Fruit fly (Drosophila melanogaster) whole organism, embryonic: ENCODE measurements around the gene janB.
A peak's percentile ranks its signal among the peaks of the same experiment; 100 is the strongest.

Experiments
- Atf6 ChIP-seq: fragments of 200-800 bp; sonication (Bioruptor generic); IDR thresholded peaks from 2 replicates; pipeline ENCODE4 v1.3.6; 2022; ENCODE audit warnings: missing biosample characterization, missing genetic modification characterization
- Bdp1 ChIP-seq: fragments of 200-800 bp; sonication (Bioruptor generic); optimal IDR thresholded peaks from 3 replicates; lab custom pipeline; 2016; ENCODE audit warnings: missing biosample characterization, missing genetic modification characterization
- Bgb ChIP-seq: fragments of 200-800 bp; sonication (Bioruptor generic); IDR thresholded peaks from 2 replicates; pipeline ENCODE4 v1.3.6; 2022; ENCODE audit warnings: missing biosample characterization, missing genetic modification characterization; ENCODE audit not compliant: partially characterized antibody
- Blimp-1 ChIP-seq: fragments of 200-800 bp; sonication (Bioruptor generic); optimal IDR thresholded peaks from 3 replicates; lab custom pipeline; 2018; ENCODE audit warnings: missing biosample characterization, missing genetic modification characterization, mild to moderate bottlenecking, moderate library complexity, missing genetic modification reagents
- CG11247 ChIP-seq: fragments of 200-800 bp; sonication (Bioruptor generic); IDR thresholded peaks from 2 replicates; pipeline ENCODE4 v1.3.6; 2022; ENCODE audit warnings: missing biosample characterization, missing genetic modification characterization
- CG13123 ChIP-seq: fragments of 200-800 bp; sonication (Bioruptor generic); optimal IDR thresholded peaks from 2 replicates; lab custom pipeline; 2016; ENCODE audit warnings: missing biosample characterization, missing genetic modification characterization
- CG13296 ChIP-seq: fragments of 200-800 bp; sonication (Bioruptor generic); optimal IDR thresholded peaks from 3 replicates; lab custom pipeline; 2018; ENCODE audit warnings: missing biosample characterization, mild to moderate bottlenecking, missing genetic modification characterization
- CG14667 ChIP-seq: fragments of 200-800 bp; sonication (Bioruptor generic); IDR thresholded peaks from 2 replicates; pipeline ENCODE4 v1.3.6; 2022; ENCODE audit warnings: missing biosample characterization, missing genetic modification characterization
- CG1647 ChIP-seq: fragments of 200-800 bp; sonication (Bioruptor generic); optimal IDR thresholded peaks from 3 replicates; lab custom pipeline; 2016; ENCODE audit warnings: missing biosample characterization, missing genetic modification characterization
- CG17829 ChIP-seq: fragments of 200-800 bp; optimal IDR thresholded peaks from 2 replicates; lab custom pipeline; 2019; ENCODE audit warnings: missing biosample characterization, mild to moderate bottlenecking, missing genetic modification characterization, moderate library complexity
- CG32767 ChIP-seq: fragments of 200-800 bp; sonication (Bioruptor generic); IDR thresholded peaks from 2 replicates; pipeline ENCODE4 v1.3.6; 2022; ENCODE audit warnings: missing biosample characterization, missing genetic modification characterization
- CG42726 ChIP-seq: fragments of 200-800 bp; sonication (Bioruptor generic); IDR thresholded peaks from 2 replicates; pipeline ENCODE4 v1.3.6; 2022; ENCODE audit warnings: missing biosample characterization, missing genetic modification characterization; ENCODE audit not compliant: partially characterized antibody
- CG6175 ChIP-seq: fragments of 200-800 bp; sonication (Bioruptor generic); IDR thresholded peaks from 3 replicates; pipeline ENCODE4 v1.3.6; 2022; ENCODE audit warnings: missing biosample characterization, missing genetic modification characterization
- CG6689 ChIP-seq: fragments of 200-800 bp; sonication (Bioruptor generic); IDR thresholded peaks from 2 replicates; pipeline ENCODE4 v1.3.6; 2022; ENCODE audit warnings: missing biosample characterization, missing genetic modification characterization
- CG6765 ChIP-seq: fragments of 200-800 bp; sonication (Bioruptor generic); optimal IDR thresholded peaks from 3 replicates; lab custom pipeline; 2017; ENCODE audit warnings: missing biosample characterization, mild to moderate bottlenecking, missing genetic modification characterization
- CG7786 ChIP-seq: fragments of 200-800 bp; sonication (Bioruptor generic); optimal IDR thresholded peaks from 2 replicates; lab custom pipeline; 2016; ENCODE audit warnings: missing biosample characterization, missing genetic modification characterization
- CG8089 ChIP-seq: fragments of 200-800 bp; sonication (Bioruptor generic); optimal IDR thresholded peaks from 3 replicates; lab custom pipeline; 2016; ENCODE audit warnings: missing biosample characterization, missing genetic modification characterization
- CG8290 ChIP-seq, 3 experiments: fragments of 200-800 bp; sonication (Bioruptor generic); optimal IDR thresholded peaks; 2 replicates each; lab custom pipeline; 2016 to 2019; ENCODE audit warnings: missing biosample characterization in 3 of 3, missing genetic modification characterization in 3 of 3, mild to moderate bottlenecking in 2 of 3, moderate library complexity in 1 of 3
- CHES-1-like ChIP-seq: fragments of 200-800 bp; sonication (Bioruptor generic); optimal IDR thresholded peaks from 2 replicates; lab custom pipeline; 2016; ENCODE audit warnings: missing biosample characterization, missing genetic modification characterization
- CTCF ChIP-seq: fragments of 200-800 bp; sonication (Bioruptor generic); optimal IDR thresholded peaks from 2 replicates; lab custom pipeline; 2017; ENCODE audit warnings: missing biosample characterization, mild to moderate bottlenecking, missing genetic modification characterization, moderate library complexity
- Deaf1 ChIP-seq: fragments of 200-800 bp; optimal IDR thresholded peaks from 3 replicates; lab custom pipeline; 2019; ENCODE audit warnings: missing biosample characterization, mild to moderate bottlenecking, missing genetic modification characterization, moderate library complexity
- Dfd ChIP-seq, 2 experiments: fragments of >200 bp; optimal IDR thresholded peaks; 2 replicates each; lab custom pipeline; 2017; ENCODE audit warnings: missing biosample characterization in 2 of 2, missing genetic modification characterization in 2 of 2
- Dp ChIP-seq: fragments of 200-800 bp; sonication (Bioruptor generic); optimal IDR thresholded peaks from 2 replicates; lab custom pipeline; 2018; ENCODE audit warnings: missing biosample characterization, mild to moderate bottlenecking, missing genetic modification characterization, moderate library complexity
- Fer3 ChIP-seq: fragments of 200-800 bp; sonication (Bioruptor generic); optimal IDR thresholded peaks from 2 replicates; lab custom pipeline; 2018; ENCODE audit warnings: missing biosample characterization, mild to moderate bottlenecking, missing genetic modification characterization, moderate library complexity
- Gsc ChIP-seq: fragments of 200-800 bp; sonication (Bioruptor generic); IDR thresholded peaks from 2 replicates; pipeline ENCODE4 v1.3.6; 2022; ENCODE audit warnings: missing biosample characterization, missing genetic modification characterization
- H15 ChIP-seq: fragments of 200-800 bp; sonication (Bioruptor generic); IDR thresholded peaks from 3 replicates; pipeline ENCODE4 v1.3.6; 2022; ENCODE audit warnings: missing biosample characterization, missing genetic modification characterization
- HLH3B ChIP-seq: fragments of 200-800 bp; sonication (Bioruptor generic); IDR thresholded peaks from 2 replicates; pipeline ENCODE4 v1.3.6; 2022; ENCODE audit warnings: missing biosample characterization, missing genetic modification characterization
- MESR4 ChIP-seq: fragments of 200-800 bp; sonication (Bioruptor generic); optimal IDR thresholded peaks from 2 replicates; lab custom pipeline; 2018; ENCODE audit warnings: missing biosample characterization, mild to moderate bottlenecking, missing genetic modification characterization, moderate library complexity
- Mes4 ChIP-seq: fragments of 200-800 bp; sonication (Bioruptor generic); optimal IDR thresholded peaks from 2 replicates; lab custom pipeline; 2016; ENCODE audit warnings: missing biosample characterization, missing genetic modification characterization
- NFAT ChIP-seq: fragments of 200-800 bp; sonication (Bioruptor generic); IDR thresholded peaks from 2 replicates; pipeline ENCODE4 v1.3.6; 2022; ENCODE audit warnings: missing biosample characterization, missing genetic modification characterization
- Nf-YB ChIP-seq: fragments of 200-800 bp; sonication (Bioruptor generic); optimal IDR thresholded peaks from 3 replicates; lab custom pipeline; 2019; ENCODE audit warnings: missing biosample characterization, mild to moderate bottlenecking, missing genetic modification characterization, moderate library complexity
- Sox100B ChIP-seq: fragments of 200-800 bp; sonication (Bioruptor generic); optimal IDR thresholded peaks from 3 replicates; lab custom pipeline; 2018; ENCODE audit warnings: missing biosample characterization, mild to moderate bottlenecking, missing genetic modification characterization
- Stat92E ChIP-seq, 3 experiments: fragments of >200 bp in 2 of 3; fragments of 200-800 bp in 1 of 3; sonication (Bioruptor generic) in 1 of 3; optimal IDR thresholded peaks; 2 replicates each; lab custom pipeline; 2017 to 2019; ENCODE audit warnings: missing biosample characterization in 3 of 3, missing genetic modification characterization in 3 of 3, mild to moderate bottlenecking in 1 of 3, moderate library complexity in 1 of 3
- ab ChIP-seq: fragments of 200-800 bp; sonication (Bioruptor generic); optimal IDR thresholded peaks from 2 replicates; lab custom pipeline; 2016; ENCODE audit warnings: missing biosample characterization, missing genetic modification characterization
- ap ChIP-seq: fragments of 200-800 bp; sonication (Bioruptor generic); IDR thresholded peaks from 2 replicates; pipeline ENCODE4 v1.3.6; 2022; ENCODE audit warnings: missing biosample characterization, missing genetic modification characterization
- ash1 ChIP-seq: fragments of 200-800 bp; sonication (Bioruptor generic); optimal IDR thresholded peaks from 2 replicates; lab custom pipeline; 2018; ENCODE audit warnings: missing biosample characterization, mild to moderate bottlenecking, missing genetic modification characterization
- bcd ChIP-seq: fragments of 200-800 bp; sonication (Bioruptor generic); optimal IDR thresholded peaks from 2 replicates; lab custom pipeline; 2017; ENCODE audit warnings: missing biosample characterization, mild to moderate bottlenecking, missing genetic modification characterization
- cato ChIP-seq: fragments of 200-800 bp; sonication (Bioruptor generic); optimal IDR thresholded peaks from 2 replicates; lab custom pipeline; 2016; ENCODE audit warnings: missing biosample characterization, missing genetic modification characterization, borderline replicate concordance
- dpn ChIP-seq, 2 experiments: fragments of 200-800 bp; sonication (Bioruptor generic); optimal IDR thresholded peaks; 3 replicates each; lab custom pipeline; 2016; ENCODE audit warnings: missing biosample characterization in 2 of 2, missing genetic modification characterization in 2 of 2
- fd3F ChIP-seq: fragments of 200-800 bp; sonication (Bioruptor generic); optimal IDR thresholded peaks from 2 replicates; lab custom pipeline; 2018; ENCODE audit warnings: missing biosample characterization, mild to moderate bottlenecking, missing genetic modification characterization, moderate library complexity
- her ChIP-seq: fragments of 200-800 bp; sonication (Bioruptor generic); optimal IDR thresholded peaks from 2 replicates; lab custom pipeline; 2016; ENCODE audit warnings: missing biosample characterization, missing genetic modification characterization
- inv ChIP-seq: fragments of 200-800 bp; sonication (Bioruptor generic); IDR thresholded peaks from 2 replicates; pipeline ENCODE4 v1.3.6; 2022; ENCODE audit warnings: missing biosample characterization, missing genetic modification characterization; ENCODE audit not compliant: partially characterized antibody
- luna ChIP-seq: fragments of 200-800 bp; sonication (Bioruptor generic); optimal IDR thresholded peaks from 2 replicates; lab custom pipeline; 2016; ENCODE audit warnings: missing biosample characterization, missing genetic modification characterization
- mirr ChIP-seq: fragments of 200-800 bp; sonication (Bioruptor generic); optimal IDR thresholded peaks from 3 replicates; lab custom pipeline; 2018; ENCODE audit warnings: missing biosample characterization, mild to moderate bottlenecking, missing genetic modification characterization
- pum ChIP-seq: fragments of 200-800 bp; sonication (Bioruptor generic); optimal IDR thresholded peaks from 2 replicates; lab custom pipeline; 2016; ENCODE audit warnings: missing biosample characterization, missing genetic modification characterization
- rib ChIP-seq: fragments of 200-800 bp; sonication (Bioruptor generic); IDR thresholded peaks from 2 replicates; pipeline ENCODE4 v1.3.6; 2022; ENCODE audit warnings: missing biosample characterization, missing genetic modification characterization
- sob ChIP-seq: fragments of 200-800 bp; sonication (Bioruptor generic); IDR thresholded peaks from 2 replicates; pipeline ENCODE4 v1.3.6; 2022; ENCODE audit warnings: missing biosample characterization, missing genetic modification characterization
- tio ChIP-seq: fragments of 200-800 bp; sonication (Bioruptor generic); optimal IDR thresholded peaks from 2 replicates; lab custom pipeline; 2017; ENCODE audit warnings: missing biosample characterization, missing genetic modification characterization, inconsistent platforms
- toy ChIP-seq: fragments of 200-800 bp; sonication (Bioruptor generic); IDR thresholded peaks from 2 replicates; pipeline ENCODE4 v1.3.6; 2022; ENCODE audit warnings: missing biosample characterization, missing genetic modification characterization
- tx ChIP-seq: fragments of 200-800 bp; sonication (Bioruptor generic); optimal IDR thresholded peaks from 2 replicates; lab custom pipeline; 2016; ENCODE audit warnings: missing biosample characterization, missing genetic modification characterization
- unpg ChIP-seq: fragments of 200-800 bp; sonication (Bioruptor generic); optimal IDR thresholded peaks from 3 replicates; lab custom pipeline; 2018; ENCODE audit warnings: missing biosample characterization, mild to moderate bottlenecking, missing genetic modification characterization, moderate library complexity
- yki ChIP-seq: fragments of >200 bp; optimal IDR thresholded peaks from 3 replicates; lab custom pipeline; 2018
- zf30C ChIP-seq: fragments of 200-800 bp; sonication (Bioruptor generic); optimal IDR thresholded peaks from 3 replicates; lab custom pipeline; 2018; ENCODE audit warnings: missing biosample characterization, mild to moderate bottlenecking, missing genetic modification characterization

Gene janB

DNA sequence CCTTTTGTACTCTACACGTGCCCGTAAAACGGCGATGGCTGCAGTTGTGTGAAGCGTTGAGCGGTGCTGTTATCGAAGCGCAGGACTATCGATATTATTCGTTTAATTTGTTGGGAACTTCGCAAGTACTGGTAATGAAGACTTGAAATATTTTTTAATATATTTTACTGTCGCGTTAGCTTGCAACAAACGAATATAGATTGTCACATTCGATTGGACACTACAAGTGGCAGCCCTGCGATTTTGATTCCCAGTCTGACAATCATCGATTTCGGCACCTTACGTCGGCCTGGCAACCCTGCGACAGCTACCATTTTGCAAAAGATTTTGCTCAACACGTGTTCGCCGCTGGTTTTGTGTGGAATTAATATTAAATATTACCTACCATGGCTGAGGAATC lies 33.9 kb downstream of the janB start, which contains the start of the genes Nlp and Nph (continued):
- TF ChIP-seq CG14667 (GFP tag; lab: Robert Waterston, UW) = no peak
- TF ChIP-seq pum (GFP tag; lab: Kevin White, UChicago) = no peak
- no peak for TF ChIP-seq CG11247 (GFP tag; lab: Robert Waterston, UW)
- no peak for TF ChIP-seq CG42726 (GFP tag; lab: Robert Waterston, UW)
- TF ChIP-seq CHES-1-like (GFP tag; lab: Kevin White, UChicago) = peak; percentile 40
- no peak for TF ChIP-seq CG1647
- no peak for TF ChIP-seq sob (GFP tag; lab: Robert Waterston, UW)
- peak; percentile 29 for TF ChIP-seq MESR4 (GFP tag; lab: Kevin White, UChicago)
- no peak for TF ChIP-seq CG8089 (GFP tag; lab: Kevin White, UChicago)
- TF ChIP-seq Mes4 = no peak
- TF ChIP-seq CG17829 = peak; percentile 80
- TF ChIP-seq Dp = peak; percentile 34
- no peak for TF ChIP-seq mirr (GFP tag; lab: Kevin White, UChicago)
- peak; percentile 36 to 41 for TF ChIP-seq dpn (GFP tag; optimal IDR thresholded peaks at IDR 0.05; lab: Kevin White, UChicago)
- no peak for TF ChIP-seq ash1 (GFP tag; lab: Kevin White, UChicago)
- TF ChIP-seq CG6765 (GFP tag; lab: Kevin White, UChicago) = no peak
- no peak for TF ChIP-seq CG6175
- no peak for TF ChIP-seq CG8290 (GFP tag; optimal IDR thresholded peaks at IDR 0.05; lab: Kevin White, UChicago)
- TF ChIP-seq CG8290 (tag; optimal IDR thresholded peaks at IDR 0.05; lab: Kevin White, UChicago) = no peak
- no peak for TF ChIP-seq CG13296 (GFP tag; lab: Kevin White, UChicago)
- no peak for TF ChIP-seq bcd (GFP tag; lab: Kevin White, UChicago)
- no peak for TF ChIP-seq ap (GFP tag; lab: Robert Waterston, UW)
- TF ChIP-seq Dfd (GFP tag; optimal IDR thresholded peaks at IDR 0.05; lab: Kevin White, UChicago) = no peak
- TF ChIP-seq NFAT (GFP tag; lab: Robert Waterston, UW) = no peak
- peak; percentile 7 for TF ChIP-seq CG7786
- peak; percentile 70 for TF ChIP-seq inv
- TF ChIP-seq Bgb (GFP tag; lab: Robert Waterston, UW) = peak; percentile 84
- TF ChIP-seq tio (GFP tag; lab: Kevin White, UChicago) = no peak
- TF ChIP-seq CTCF (GFP tag; lab: Kevin White, UChicago) = peak; percentile 37
- no peak for TF ChIP-seq Stat92E (GFP tag; optimal IDR thresholded peaks at IDR 0.05; lab: Kevin White, UChicago)
- peak; percentile 16 for TF ChIP-seq unpg (GFP tag; lab: Kevin White, UChicago)
- TF ChIP-seq Atf6 (GFP tag; lab: Robert Waterston, UW) = no peak
- no peak for TF ChIP-seq Sox100B (GFP tag; lab: Kevin White, UChicago)
- no peak for TF ChIP-seq H15 (GFP tag; lab: Robert Waterston, UW)
- TF ChIP-seq HLH3B (GFP tag; lab: Robert Waterston, UW) = no peak
- no peak for TF ChIP-seq ab (GFP tag; lab: Kevin White, UChicago)
- TF ChIP-seq yki = no peak
- TF ChIP-seq luna (GFP tag; lab: Kevin White, UChicago) = no peak
- TF ChIP-seq CG6689 (GFP tag; lab: Robert Waterston, UW) = no peak
- TF ChIP-seq her (GFP tag; lab: Kevin White, UChicago) = no peak
- no peak for TF ChIP-seq Fer3 (tag; lab: Kevin White, UChicago)
- peak; percentile 12 for TF ChIP-seq Nf-YB (GFP tag; lab: Kevin White, UChicago)
- TF ChIP-seq CG13123 (GFP tag; lab: Kevin White, UChicago) = no peak
- TF ChIP-seq tx (GFP tag; lab: Kevin White, UChicago) = no peak
- no peak for TF ChIP-seq Bdp1
- no peak for TF ChIP-seq toy (GFP tag; lab: Robert Waterston, UW)
- TF ChIP-seq Deaf1 (tag; lab: Kevin White, UChicago) = no peak
- no peak for TF ChIP-seq Gsc
- no peak for TF ChIP-seq cato
- no peak for TF ChIP-seq zf30C (GFP tag; lab: Kevin White, UChicago)
- TF ChIP-seq Blimp-1 = no peak
- no peak for TF ChIP-seq CG32767
- TF ChIP-seq fd3F = no peak
- TF ChIP-seq rib (GFP tag; lab: Robert Waterston, UW) = no peak
